Worm (Caenorhabditis elegans) whole organism, mixed stage, embryonic: ENCODE results near the gene del-6.

Source experiments
- blmp-1 ChIP-seq: fragments of 150-350 bp; optimal IDR thresholded peaks from 2 replicates; lab custom pipeline; 2014; ENCODE audit warnings: missing biosample characterization, missing genetic modification characterization
- ces-1 ChIP-seq: fragments of 150-350 bp; optimal IDR thresholded peaks from 2 replicates; lab custom pipeline; 2014; ENCODE audit warnings: missing biosample characterization, missing genetic modification reagents, missing genetic modification characterization
- elt-3 ChIP-seq: fragments of 150-350 bp; optimal IDR thresholded peaks from 2 replicates; lab custom pipeline; 2014; ENCODE audit warnings: missing biosample characterization, missing genetic modification characterization
- lin-13 ChIP-seq: fragments of 150-350 bp; optimal IDR thresholded peaks from 2 replicates; lab custom pipeline; 2014; ENCODE audit warnings: missing biosample characterization, missing genetic modification characterization
- nhr-2 ChIP-seq: fragments of 150-350 bp; optimal IDR thresholded peaks from 2 replicates; lab custom pipeline; 2014; ENCODE audit warnings: missing biosample characterization, missing genetic modification characterization
- nhr-237 ChIP-seq: fragments of 150-350 bp; optimal IDR thresholded peaks from 2 replicates; lab custom pipeline; 2014; ENCODE audit warnings: missing biosample characterization, missing genetic modification characterization
- nhr-76 ChIP-seq: sonication (generic microtip); optimal IDR thresholded peaks from 2 replicates; lab custom pipeline; 2017; ENCODE audit warnings: missing biosample characterization, missing genetic modification characterization
- pha-4 ChIP-seq: fragments of 150-350 bp; optimal IDR thresholded peaks from 2 replicates; lab custom pipeline; 2018; ENCODE audit warnings: missing biosample characterization, missing genetic modification reagents, missing genetic modification characterization
- snpc-4 ChIP-seq: fragments of 150-350 bp; optimal IDR thresholded peaks from 2 replicates; lab custom pipeline; 2014; ENCODE audit warnings: missing biosample characterization, missing genetic modification characterization
- unc-62 ChIP-seq: fragments of 150-350 bp; optimal IDR thresholded peaks from 2 replicates; lab custom pipeline; 2014; ENCODE audit warnings: missing biosample characterization, missing genetic modification reagents, missing genetic modification characterization
- zip-8 ChIP-seq: fragments of 150-350 bp; optimal IDR thresholded peaks from 2 replicates; lab custom pipeline; 2014; ENCODE audit warnings: missing biosample characterization, missing genetic modification characterization

DNA sequence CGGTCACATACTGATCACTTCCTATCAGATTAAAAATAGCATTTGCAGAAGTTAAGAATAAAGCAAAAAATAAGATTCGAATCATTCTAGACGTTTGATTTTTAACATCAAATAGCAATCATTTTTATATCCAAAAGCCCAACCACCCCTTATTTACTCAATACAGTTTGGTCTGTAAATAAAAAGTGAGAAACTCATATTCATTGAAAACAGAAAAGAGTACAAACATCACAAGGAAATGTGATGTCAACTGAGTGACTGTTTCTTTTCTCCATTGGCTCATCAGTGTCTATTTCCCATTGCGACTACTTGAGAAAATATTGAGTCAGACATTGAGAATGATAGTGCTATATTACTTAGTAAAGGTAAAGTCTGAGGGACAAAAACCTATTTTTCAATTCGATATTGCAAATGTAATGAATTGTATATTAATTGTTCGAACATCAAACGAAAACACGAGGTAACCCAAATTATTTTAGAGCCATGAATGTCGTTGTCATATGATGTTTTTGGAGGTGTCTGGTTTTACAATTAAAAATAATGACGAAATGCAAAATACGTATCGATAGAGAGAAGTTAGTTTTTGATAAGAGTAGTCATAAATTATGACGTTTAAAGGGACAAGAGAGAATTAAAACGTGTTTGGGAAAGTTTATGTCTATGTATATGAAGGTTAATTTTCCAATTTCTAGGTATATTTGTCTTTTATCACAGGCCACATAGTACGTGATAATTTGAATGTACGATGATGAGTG, 17.2 kb downstream of the del-6 start, which contains the start of gene ttr-23:
- TF ChIP-seq lin-13 (tag; lab: Kevin White, UChicago) (no peak), zip-8 (tag; lab: Kevin White, UChicago) (no peak), snpc-4 (tag; lab: Kevin White, UChicago) (no peak), elt-3 (tag; lab: Kevin White, UChicago) (no peak), nhr-76 (tag; lab: Kevin White, UChicago) (no peak), ces-1 (GFP tag; lab: Kevin White, UChicago) (no peak), pha-4 (tag; lab: Kevin White, UChicago) (no peak), nhr-237 (no peak), nhr-2 (tag; lab: Kevin White, UChicago) (no peak), unc-62 (no peak), blmp-1 (tag; lab: Kevin White, UChicago) (no peak)
